Fruit fly (Drosophila melanogaster): ENCODE data around the gene CG34265.

The CG34265 gene

dm6 chr3L:3276930-3277329, 8.7 kb downstream of the CG34265 start:
- TF ChIP-seq psq (optimal IDR thresholded peaks at IDR 0.05) = no peak
- no peak for TF ChIP-seq EcR (GFP tag; optimal IDR thresholded peaks at IDR 0.05)
- no peak for TF ChIP-seq usp (GFP tag; optimal IDR thresholded peaks at IDR 0.05)
- TF ChIP-seq pan (optimal IDR thresholded peaks at IDR 0.05) = no peak
- no peak for TF ChIP-seq Dll (optimal IDR thresholded peaks at IDR 0.05)

dm6 chr3L:3279930-3280329, 11.7 kb downstream of the CG34265 start, which contains the start of gene CG12017:
Gene CG12017 (plus strand): TSS chr3L:3280239.
- no peak for TF ChIP-seq psq (optimal IDR thresholded peaks at IDR 0.05)
- no peak for TF ChIP-seq pan (optimal IDR thresholded peaks at IDR 0.05)

dm6 chr3L:3283264-3283663, 15.0 kb downstream of the CG34265 start:
- no peak for TF ChIP-seq usp (GFP tag; optimal IDR thresholded peaks at IDR 0.05)
- TF ChIP-seq psq (optimal IDR thresholded peaks at IDR 0.05) = no peak
- TF ChIP-seq EcR (GFP tag; optimal IDR thresholded peaks at IDR 0.05) = no peak
- no peak for TF ChIP-seq Dll (optimal IDR thresholded peaks at IDR 0.05)
- no peak for TF ChIP-seq CG8478 (optimal IDR thresholded peaks at IDR 0.05)
- TF ChIP-seq pan (optimal IDR thresholded peaks at IDR 0.05) = no peak

dm6 chr3L:3284900-3285299, 16.6 kb downstream of the CG34265 start:
- TF ChIP-seq psq (optimal IDR thresholded peaks at IDR 0.05) (no peak), EcR (GFP tag; optimal IDR thresholded peaks at IDR 0.05) (no peak), usp (GFP tag; optimal IDR thresholded peaks at IDR 0.05) (no peak), Dll (optimal IDR thresholded peaks at IDR 0.05) (no peak), pan (optimal IDR thresholded peaks at IDR 0.05) (no peak), CG8478 (optimal IDR thresholded peaks at IDR 0.05) (no peak)

dm6 chr3L:3288414-3288813, 20.2 kb downstream of the CG34265 start:
- TF ChIP-seq usp (GFP tag; optimal IDR thresholded peaks at IDR 0.05) = no peak
- no peak for TF ChIP-seq Dll (optimal IDR thresholded peaks at IDR 0.05)
- no peak for TF ChIP-seq CG8478 (optimal IDR thresholded peaks at IDR 0.05)
- TF ChIP-seq EcR (GFP tag; optimal IDR thresholded peaks at IDR 0.05) = no peak
- TF ChIP-seq pan (optimal IDR thresholded peaks at IDR 0.05) = no peak
- TF ChIP-seq psq (optimal IDR thresholded peaks at IDR 0.05) = no peak

- TF ChIP-seq psq (optimal IDR thresholded peaks at IDR 0.05) (no peak), CG8478 (optimal IDR thresholded peaks at IDR 0.05) (no peak), EcR (GFP tag; optimal IDR thresholded peaks at IDR 0.05) (no peak), pan (optimal IDR thresholded peaks at IDR 0.05) (no peak), usp (GFP tag; optimal IDR thresholded peaks at IDR 0.05) (no peak), Dll (optimal IDR thresholded peaks at IDR 0.05) (no peak)
These were observed 22.9 kb downstream of the CG34265 start, which contains the start of gene CG12009 for dm6 chr3L:3291159-3291558. Gene CG12009 (plus strand): TSS chr3L:3291459.

dm6 chr3L:3300345-3300744, 32.1 kb downstream of the CG34265 start:
- TF ChIP-seq Dll (optimal IDR thresholded peaks at IDR 0.05) (no peak), psq (optimal IDR thresholded peaks at IDR 0.05) (no peak), pan (optimal IDR thresholded peaks at IDR 0.05) (no peak), usp (GFP tag; optimal IDR thresholded peaks at IDR 0.05) (no peak), CG8478 (optimal IDR thresholded peaks at IDR 0.05) (no peak)

dm6 chr3L:3301171-3301738, 33.0 kb downstream of the CG34265 start:
- TF ChIP-seq EcR (GFP tag; optimal IDR thresholded peaks at IDR 0.05) = no peak
- no peak for TF ChIP-seq pan (optimal IDR thresholded peaks at IDR 0.05)
- no peak for TF ChIP-seq psq (optimal IDR thresholded peaks at IDR 0.05)
- no peak for TF ChIP-seq CG8478 (optimal IDR thresholded peaks at IDR 0.05)
- no peak for TF ChIP-seq Dll (optimal IDR thresholded peaks at IDR 0.05)
- TF ChIP-seq usp (GFP tag; optimal IDR thresholded peaks at IDR 0.05) = no peak

dm6 chr3L:3303087-3303526, 34.8 kb downstream of the CG34265 start, which contains the start of gene CG14968:
Gene CG14968 (minus strand): TSS chr3L:3303112.
- TF ChIP-seq CG8478 (optimal IDR thresholded peaks at IDR 0.05) = no peak
- no peak for TF ChIP-seq psq (optimal IDR thresholded peaks at IDR 0.05)
- no peak for TF ChIP-seq pan (optimal IDR thresholded peaks at IDR 0.05)

dm6 chr3L:3303534-3304459, 35.5 kb downstream of the CG34265 start, which contains the start of gene ZnT63C:
Gene ZnT63C (plus strand): TSS chr3L:3303708.
- TF ChIP-seq psq (optimal IDR thresholded peaks at IDR 0.05) = no peak
- TF ChIP-seq pan (optimal IDR thresholded peaks at IDR 0.05) = no peak
- no peak for TF ChIP-seq CG8478 (optimal IDR thresholded peaks at IDR 0.05)

dm6 chr3L:3304740-3305139, 36.5 kb downstream of the CG34265 start:
- no peak for TF ChIP-seq usp (GFP tag; optimal IDR thresholded peaks at IDR 0.05)
- TF ChIP-seq pan (optimal IDR thresholded peaks at IDR 0.05) = no peak

dm6 chr3L:3305430-3305829, 37.2 kb downstream of the CG34265 start:
- TF ChIP-seq CG8478 (optimal IDR thresholded peaks at IDR 0.05) = no peak
- TF ChIP-seq pan (optimal IDR thresholded peaks at IDR 0.05) = no peak
- no peak for TF ChIP-seq EcR (GFP tag; optimal IDR thresholded peaks at IDR 0.05)
- no peak for TF ChIP-seq Dll (optimal IDR thresholded peaks at IDR 0.05)
- TF ChIP-seq psq (optimal IDR thresholded peaks at IDR 0.05) = no peak
- TF ChIP-seq usp (GFP tag; optimal IDR thresholded peaks at IDR 0.05) = no peak

- TF ChIP-seq usp (GFP tag; optimal IDR thresholded peaks at IDR 0.05) (no peak), CG8478 (optimal IDR thresholded peaks at IDR 0.05) (no peak), psq (optimal IDR thresholded peaks at IDR 0.05) (no peak), pan (optimal IDR thresholded peaks at IDR 0.05) (no peak), EcR (GFP tag; optimal IDR thresholded peaks at IDR 0.05) (no peak), Dll (optimal IDR thresholded peaks at IDR 0.05) (no peak)
These were observed 38.3 kb downstream of the CG34265 start for dm6 chr3L:3306515-3306914.
